Fruit fly (Drosophila melanogaster) whole organism, embryonic: ENCODE measurements around the gene CG32170.

Experiments used
- Asciz ChIP-seq: fragments of 200-800 bp; sonication (Bioruptor generic); optimal IDR thresholded peaks from 2 replicates; lab custom pipeline; 2017; ENCODE audit warnings: missing biosample characterization, mild to moderate bottlenecking, missing genetic modification characterization, missing genetic modification reagents
- Bdp1 ChIP-seq: fragments of 200-800 bp; sonication (Bioruptor generic); optimal IDR thresholded peaks from 3 replicates; lab custom pipeline; 2016; ENCODE audit warnings: missing biosample characterization, missing genetic modification characterization
- Blimp-1 ChIP-seq: fragments of 200-800 bp; sonication (Bioruptor generic); optimal IDR thresholded peaks from 3 replicates; lab custom pipeline; 2018; ENCODE audit warnings: missing biosample characterization, missing genetic modification characterization, mild to moderate bottlenecking, moderate library complexity, missing genetic modification reagents
- CG10959 ChIP-seq: fragments of 200-800 bp; sonication (Bioruptor generic); IDR thresholded peaks from 2 replicates; pipeline ENCODE4 v1.3.6; 2022; ENCODE audit warnings: missing biosample characterization, missing genetic modification characterization
- CG12744 ChIP-seq: fragments of 200-800 bp; sonication (Bioruptor generic); optimal IDR thresholded peaks from 2 replicates; lab custom pipeline; 2016; ENCODE audit warnings: missing biosample characterization, missing genetic modification characterization
- CG13296 ChIP-seq: fragments of 200-800 bp; sonication (Bioruptor generic); optimal IDR thresholded peaks from 3 replicates; lab custom pipeline; 2018; ENCODE audit warnings: missing biosample characterization, mild to moderate bottlenecking, missing genetic modification characterization
- CG14050 ChIP-seq: fragments of 200-800 bp; sonication (Bioruptor generic); IDR thresholded peaks from 3 replicates; pipeline ENCODE4 v1.3.6; 2022; ENCODE audit warnings: missing biosample characterization, missing genetic modification characterization
- CG14441 ChIP-seq: fragments of 200-800 bp; sonication (Bioruptor generic); IDR thresholded peaks from 2 replicates; pipeline ENCODE4 v1.3.6; 2022; ENCODE audit warnings: missing biosample characterization, missing genetic modification characterization
- CG15073 ChIP-seq: fragments of 200-800 bp; sonication (Bioruptor generic); optimal IDR thresholded peaks from 2 replicates; lab custom pipeline; 2016; ENCODE audit warnings: missing biosample characterization, missing genetic modification characterization
- CG17361 ChIP-seq: fragments of 200-800 bp; sonication (Bioruptor generic); IDR thresholded peaks from 3 replicates; pipeline ENCODE4 v1.3.6; 2022; ENCODE audit warnings: missing biosample characterization, missing genetic modification characterization
- CG18011 ChIP-seq: fragments of 200-800 bp; sonication (Bioruptor generic); optimal IDR thresholded peaks from 2 replicates; lab custom pipeline; 2017; ENCODE audit warnings: missing biosample characterization, missing genetic modification characterization, mild to moderate bottlenecking, moderate library complexity, missing genotype
- CG18476 ChIP-seq: fragments of 200-800 bp; sonication (Bioruptor generic); optimal IDR thresholded peaks from 2 replicates; lab custom pipeline; 2016; ENCODE audit warnings: missing biosample characterization, mild to moderate bottlenecking, missing genetic modification characterization
- CG31365 ChIP-seq: fragments of 200-800 bp; sonication (Bioruptor generic); optimal IDR thresholded peaks from 2 replicates; lab custom pipeline; 2018; ENCODE audit warnings: missing biosample characterization, mild to moderate bottlenecking, missing genetic modification characterization
- CG3407 ChIP-seq: fragments of 200-800 bp; sonication (Bioruptor generic); optimal IDR thresholded peaks from 2 replicates; lab custom pipeline; 2018; ENCODE audit warnings: missing biosample characterization, mild to moderate bottlenecking, missing genetic modification characterization
- CG4404 ChIP-seq: fragments of 200-800 bp; sonication (Bioruptor generic); IDR thresholded peaks from 2 replicates; pipeline ENCODE4 v1.3.6; 2022; ENCODE audit warnings: missing biosample characterization, missing genetic modification characterization
- CG4617 ChIP-seq: fragments of 200-800 bp; sonication (Bioruptor generic); optimal IDR thresholded peaks from 3 replicates; lab custom pipeline; 2016; ENCODE audit warnings: missing biosample characterization, missing genetic modification characterization, borderline replicate concordance
- CG4820 ChIP-seq: fragments of 200-800 bp; sonication (Bioruptor generic); optimal IDR thresholded peaks from 3 replicates; lab custom pipeline; 2016; ENCODE audit warnings: missing biosample characterization, missing genetic modification characterization
- CG5180 ChIP-seq: fragments of 200-800 bp; sonication (Bioruptor generic); optimal IDR thresholded peaks from 3 replicates; lab custom pipeline; 2017; ENCODE audit warnings: missing biosample characterization, missing genetic modification characterization, mild to moderate bottlenecking, moderate library complexity, missing genetic modification reagents
- CG6854 ChIP-seq: fragments of 200-800 bp; sonication (Bioruptor generic); optimal IDR thresholded peaks from 3 replicates; lab custom pipeline; 2017; ENCODE audit warnings: missing biosample characterization, mild to moderate bottlenecking, missing genetic modification characterization
- CG7786 ChIP-seq: fragments of 200-800 bp; sonication (Bioruptor generic); optimal IDR thresholded peaks from 2 replicates; lab custom pipeline; 2016; ENCODE audit warnings: missing biosample characterization, missing genetic modification characterization
- CG7987 ChIP-seq: fragments of 200-800 bp; sonication (Bioruptor generic); optimal IDR thresholded peaks from 2 replicates; lab custom pipeline; 2018; ENCODE audit warnings: missing biosample characterization, mild to moderate bottlenecking, missing genetic modification characterization, moderate library complexity
- CG8281 ChIP-seq: fragments of 200-800 bp; sonication (Bioruptor generic); optimal IDR thresholded peaks from 2 replicates; lab custom pipeline; 2018; ENCODE audit warnings: missing biosample characterization, mild to moderate bottlenecking, missing genetic modification characterization, moderate library complexity
- CG9437 ChIP-seq: fragments of 200-800 bp; sonication (Bioruptor generic); optimal IDR thresholded peaks from 2 replicates; lab custom pipeline; 2018; ENCODE audit warnings: missing biosample characterization, mild to moderate bottlenecking, missing genetic modification characterization
- CG9797 ChIP-seq: fragments of 200-800 bp; sonication (Bioruptor generic); optimal IDR thresholded peaks from 3 replicates; lab custom pipeline; 2018; ENCODE audit warnings: missing biosample characterization, mild to moderate bottlenecking, missing genetic modification characterization
- CTCF ChIP-seq: fragments of 200-800 bp; sonication (Bioruptor generic); optimal IDR thresholded peaks from 2 replicates; lab custom pipeline; 2017; ENCODE audit warnings: missing biosample characterization, mild to moderate bottlenecking, missing genetic modification characterization, moderate library complexity
- Camta ChIP-seq: fragments of 200-800 bp; sonication (Bioruptor generic); optimal IDR thresholded peaks from 2 replicates; lab custom pipeline; 2016; ENCODE audit warnings: missing biosample characterization, missing genetic modification characterization
- Chrac-16 ChIP-seq: fragments of 200-800 bp; sonication (Bioruptor generic); optimal IDR thresholded peaks from 3 replicates; lab custom pipeline; 2016; ENCODE audit warnings: missing biosample characterization, missing genetic modification characterization
- D19A ChIP-seq: fragments of 200-800 bp; optimal IDR thresholded peaks from 3 replicates; lab custom pipeline; 2019; ENCODE audit warnings: missing biosample characterization, mild to moderate bottlenecking, missing genetic modification characterization, moderate library complexity
- Doc2 ChIP-seq: fragments of 200-800 bp; sonication (Bioruptor generic); IDR thresholded peaks from 2 replicates; pipeline ENCODE4 v1.3.6; 2022; ENCODE audit warnings: missing biosample characterization, missing genetic modification characterization
- Drgx ChIP-seq: fragments of 200-800 bp; sonication (Bioruptor generic); IDR thresholded peaks from 2 replicates; pipeline ENCODE4 v1.3.6; 2022; ENCODE audit warnings: missing biosample characterization, missing genetic modification characterization
- E2f1 ChIP-seq: fragments of 200-800 bp; sonication (Bioruptor generic); IDR thresholded peaks from 2 replicates; pipeline ENCODE4 v1.3.6; 2022; ENCODE audit warnings: missing biosample characterization, missing genetic modification characterization
- Fer1 ChIP-seq: fragments of 200-800 bp; sonication (Bioruptor generic); optimal IDR thresholded peaks from 2 replicates; lab custom pipeline; 2017; ENCODE audit warnings: missing biosample characterization, mild to moderate bottlenecking, missing genetic modification characterization
- Gsc ChIP-seq: fragments of 200-800 bp; sonication (Bioruptor generic); IDR thresholded peaks from 2 replicates; pipeline ENCODE4 v1.3.6; 2022; ENCODE audit warnings: missing biosample characterization, missing genetic modification characterization
- cato ChIP-seq: fragments of 200-800 bp; sonication (Bioruptor generic); optimal IDR thresholded peaks from 2 replicates; lab custom pipeline; 2016; ENCODE audit warnings: missing biosample characterization, missing genetic modification characterization, borderline replicate concordance
- cwo ChIP-seq: fragments of 200-800 bp; sonication (Bioruptor generic); optimal IDR thresholded peaks from 3 replicates; lab custom pipeline; 2017; ENCODE audit warnings: missing biosample characterization, missing genetic modification characterization, mild to moderate bottlenecking, moderate library complexity, missing genetic modification reagents
- dati ChIP-seq: fragments of 200-800 bp; sonication (Bioruptor generic); IDR thresholded peaks from 2 replicates; pipeline ENCODE4 v1.3.6; 2022; ENCODE audit warnings: missing biosample characterization, missing genetic modification characterization
- dysf ChIP-seq: fragments of 200-800 bp; sonication (Bioruptor generic); IDR thresholded peaks from 3 replicates; pipeline ENCODE4 v1.3.6; 2022; ENCODE audit warnings: missing biosample characterization, missing genetic modification characterization
- ems ChIP-seq: fragments of 200-800 bp; sonication (Bioruptor generic); optimal IDR thresholded peaks from 3 replicates; lab custom pipeline; 2016; ENCODE audit warnings: missing biosample characterization, missing genetic modification characterization
- en ChIP-seq: fragments of 200-800 bp; sonication (Bioruptor generic); optimal IDR thresholded peaks from 2 replicates; lab custom pipeline; 2016; ENCODE audit warnings: missing biosample characterization, missing genetic modification characterization
- fu2 ChIP-seq: fragments of 200-800 bp; sonication (Bioruptor generic); optimal IDR thresholded peaks from 2 replicates; lab custom pipeline; 2016; ENCODE audit warnings: missing biosample characterization, missing genetic modification characterization
- gfzf ChIP-seq: fragments of 200-800 bp; sonication (Bioruptor generic); optimal IDR thresholded peaks from 2 replicates; lab custom pipeline; 2016; ENCODE audit warnings: missing biosample characterization, mild to moderate bottlenecking, missing genetic modification characterization, moderate library complexity
- ham ChIP-seq: fragments of 200-800 bp; sonication (Bioruptor generic); IDR thresholded peaks from 2 replicates; pipeline ENCODE4 v1.3.6; 2022; ENCODE audit warnings: missing biosample characterization, missing genetic modification characterization
- oc ChIP-seq: fragments of 200-800 bp; sonication (Bioruptor generic); optimal IDR thresholded peaks from 2 replicates; lab custom pipeline; 2018; ENCODE audit warnings: missing biosample characterization, mild to moderate bottlenecking, missing genetic modification characterization, moderate library complexity
- prd ChIP-seq, 3 experiments: fragments of >200 bp in 2 of 3; fragments of 200-800 bp in 1 of 3; sonication (Bioruptor generic) in 1 of 3; optimal IDR thresholded peaks in 2 of 3; IDR thresholded peaks in 1 of 3; 2 replicates in 2 of 3; 3 replicates in 1 of 3; pipeline versions ENCODE4 v1.3.6 to Lab custom; 2017 to 2022; ENCODE audit warnings: missing biosample characterization in 1 of 3, missing genetic modification characterization in 1 of 3
- seq ChIP-seq: fragments of 200-800 bp; sonication (Bioruptor generic); IDR thresholded peaks from 2 replicates; pipeline ENCODE4 v1.3.6; 2022; ENCODE audit warnings: missing biosample characterization, missing genetic modification characterization
- sisA ChIP-seq: fragments of 200-800 bp; sonication (Bioruptor generic); IDR thresholded peaks from 2 replicates; pipeline ENCODE4 v1.3.6; 2022; ENCODE audit warnings: missing biosample characterization, missing genetic modification characterization
- twi ChIP-seq: fragments of 200-800 bp; optimal IDR thresholded peaks from 2 replicates; lab custom pipeline; 2019; ENCODE audit warnings: missing biosample characterization, mild to moderate bottlenecking, missing genetic modification characterization, moderate library complexity
- wek ChIP-seq: fragments of 200-800 bp; sonication (Bioruptor generic); optimal IDR thresholded peaks from 3 replicates; lab custom pipeline; 2018; ENCODE audit warnings: missing biosample characterization, mild to moderate bottlenecking, missing genetic modification characterization, moderate library complexity
- zf30C ChIP-seq: fragments of 200-800 bp; sonication (Bioruptor generic); optimal IDR thresholded peaks from 3 replicates; lab custom pipeline; 2018; ENCODE audit warnings: missing biosample characterization, mild to moderate bottlenecking, missing genetic modification characterization
- zfh2 ChIP-seq: fragments of 200-800 bp; sonication (Bioruptor generic); optimal IDR thresholded peaks from 2 replicates; lab custom pipeline; 2016; ENCODE audit warnings: missing biosample characterization, missing genetic modification characterization

CG32170 gene

dm6 chr3L:16844920-16845573 is 32.1 kb upstream of the CG32170 start, which contains the start of the genes kud and Zcchc7 (continued):
- TF ChIP-seq CG4404 (GFP tag; lab: Robert Waterston, UW) (peak; percentile 16; the same call in 1 of the 2 replicates), Drgx (GFP tag; lab: Robert Waterston, UW) (0 out of 2 replicates have a peak, but pooled peaks have one; percentile 7), fu2 (peak; percentile 28), CG3407 (no peak), CG6854 (GFP tag; lab: Kevin White, UChicago) (no peak), CG31365 (tag; lab: Kevin White, UChicago) (no peak), CG9797 (peak; percentile 24), Camta (GFP tag; lab: Kevin White, UChicago) (peak; percentile 59), CG17361 (GFP tag; lab: Robert Waterston, UW) (no peak; the same call in none of the 3 replicates), Asciz (GFP tag; lab: Kevin White, UChicago) (peak; percentile 41), CG15073 (GFP tag; lab: Kevin White, UChicago) (no peak), ham (no peak), cato (peak; percentile 30), Gsc (GFP tag; lab: Robert Waterston, UW) (no peak), cwo (GFP tag; lab: Kevin White, UChicago) (peak; percentile 37), CG13296 (GFP tag; lab: Kevin White, UChicago) (no peak), Doc2 (GFP tag; lab: Robert Waterston, UW) (no peak), seq (GFP tag; lab: Robert Waterston, UW) (no peak), zfh2 (GFP tag; lab: Kevin White, UChicago) (peak; percentile 74), CG10959 (GFP tag; lab: Robert Waterston, UW) (no peak), CG5180 (GFP tag; lab: Kevin White, UChicago) (no peak), CG18011 (GFP tag; lab: Kevin White, UChicago) (peak; percentile 50), dysf (GFP tag; lab: Robert Waterston, UW) (peak; percentile 63; the same call in 2 of the 3 replicates), Bdp1 (GFP tag; lab: Kevin White, UChicago) (peak; percentile 38), Fer1 (GFP tag; lab: Kevin White, UChicago) (peak; percentile 70), gfzf (GFP tag; lab: Kevin White, UChicago) (no peak), ems (peak; percentile 42), sisA (GFP tag; lab: Robert Waterston, UW) (peak; percentile 12; the same call in 1 of the 2 replicates), CG4820 (peak; percentile 97), oc (tag; lab: Kevin White, UChicago) (no peak), CG14050 (no peak), Chrac-16 (GFP tag; lab: Kevin White, UChicago) (peak; percentile 60), CG18476 (GFP tag; lab: Kevin White, UChicago) (peak; percentile 42), dati (GFP tag; lab: Robert Waterston, UW) (no peak), CG12744 (GFP tag; lab: Kevin White, UChicago) (no peak), en (GFP tag; lab: Kevin White, UChicago) (no peak), D19A (tag; lab: Kevin White, UChicago) (no peak), prd (optimal IDR thresholded peaks at IDR 0.05; lab: Kevin White, UChicago) (no peak), prd (GFP tag; IDR thresholded peaks at IDR 0.05; lab: Robert Waterston, UW) (peak; percentile 46; the same call in 1 of the 3 replicates), CG7786 (GFP tag; lab: Kevin White, UChicago) (peak; percentile 44), CG4617 (GFP tag; lab: Kevin White, UChicago) (peak; percentile 37), wek (GFP tag; lab: Kevin White, UChicago) (no peak), CG14441 (peak; percentile 22; the same call in 1 of the 2 replicates), E2f1 (GFP tag; lab: Robert Waterston, UW) (no peak), zf30C (GFP tag; lab: Kevin White, UChicago) (peak; percentile 17), Blimp-1 (GFP tag; lab: Kevin White, UChicago) (no peak), twi (tag; lab: Kevin White, UChicago) (peak; percentile 48), CG9437 (GFP tag; lab: Kevin White, UChicago) (peak; percentile 57), CG8281 (tag; lab: Kevin White, UChicago) (no peak), CG7987 (GFP tag; lab: Kevin White, UChicago) (no peak), CTCF (GFP tag; lab: Kevin White, UChicago) (peak; percentile 5)
